Worm (Caenorhabditis elegans) whole organism, L2 larva: ENCODE measurements around the gene fbxa-81.

ENCODE experiments used
- alr-1 ChIP-seq: fragments of 150-350 bp; optimal IDR thresholded peaks from 2 replicates; lab custom pipeline; 2014; ENCODE audit warnings: missing biosample characterization, missing genetic modification characterization
- elt-1 ChIP-seq: fragments of 150-350 bp; optimal IDR thresholded peaks from 2 replicates; lab custom pipeline; 2014; ENCODE audit warnings: missing biosample characterization, missing genetic modification characterization
- mdl-1 ChIP-seq, 2 experiments: fragments of 150-350 bp in 1 of 2; sonication (generic microtip) in 1 of 2; optimal IDR thresholded peaks; 2 replicates each; lab custom pipeline; 2017; ENCODE audit warnings: missing biosample characterization in 2 of 2, missing genetic modification characterization in 2 of 2
- nhr-11 ChIP-seq: fragments of 150-350 bp; optimal IDR thresholded peaks from 2 replicates; lab custom pipeline; 2014; ENCODE audit warnings: missing biosample characterization, missing genetic modification characterization
- nhr-6 ChIP-seq: fragments of 150-350 bp; optimal IDR thresholded peaks from 2 replicates; lab custom pipeline; 2014; ENCODE audit warnings: missing biosample characterization, missing genetic modification characterization
- nhr-77 ChIP-seq: fragments of 150-350 bp; optimal IDR thresholded peaks from 2 replicates; lab custom pipeline; 2014; ENCODE audit warnings: missing biosample characterization, missing genetic modification characterization
- skn-1 ChIP-seq: sonication (generic microtip); optimal IDR thresholded peaks from 2 replicates; lab custom pipeline; 2017; ENCODE audit warnings: missing biosample characterization, missing genetic modification characterization
- unc-39 ChIP-seq: fragments of 150-350 bp; optimal IDR thresholded peaks from 2 replicates; lab custom pipeline; 2014; ENCODE audit warnings: missing biosample characterization, missing genetic modification characterization
- unc-62 ChIP-seq: fragments of 150-350 bp; optimal IDR thresholded peaks from 2 replicates; lab custom pipeline; 2014; ENCODE audit warnings: missing biosample characterization, missing genetic modification reagents, missing genetic modification characterization
- ztf-4 ChIP-seq: fragments of 150-350 bp; optimal IDR thresholded peaks from 2 replicates; lab custom pipeline; 2014; ENCODE audit warnings: missing biosample characterization, missing genetic modification characterization

- no peak for TF ChIP-seq mdl-1 (tag; optimal IDR thresholded peaks at IDR 0.05; lab: Kevin White, UChicago)
- no peak for TF ChIP-seq alr-1
- TF ChIP-seq skn-1 (tag; lab: Kevin White, UChicago): no peak
- TF ChIP-seq ztf-4 (tag; lab: Kevin White, UChicago): no peak
- no peak for TF ChIP-seq elt-1 (tag; lab: Kevin White, UChicago)
- TF ChIP-seq unc-62 (GFP tag; lab: Kevin White, UChicago): no peak
- no peak for TF ChIP-seq nhr-6 (tag; lab: Kevin White, UChicago)
- TF ChIP-seq nhr-77 (tag; lab: Kevin White, UChicago): no peak
- no peak for TF ChIP-seq unc-39
- no peak for TF ChIP-seq nhr-11 (tag; lab: Kevin White, UChicago)
Observed at ce11 chrX:14589051-14589736, 47.3 kb upstream of the fbxa-81 start, which contains the start of the genes C44H4.4 and tap-1.
